4 worm cellular contexts compared by ENCODE assay signal in the genomic region with DNA sequence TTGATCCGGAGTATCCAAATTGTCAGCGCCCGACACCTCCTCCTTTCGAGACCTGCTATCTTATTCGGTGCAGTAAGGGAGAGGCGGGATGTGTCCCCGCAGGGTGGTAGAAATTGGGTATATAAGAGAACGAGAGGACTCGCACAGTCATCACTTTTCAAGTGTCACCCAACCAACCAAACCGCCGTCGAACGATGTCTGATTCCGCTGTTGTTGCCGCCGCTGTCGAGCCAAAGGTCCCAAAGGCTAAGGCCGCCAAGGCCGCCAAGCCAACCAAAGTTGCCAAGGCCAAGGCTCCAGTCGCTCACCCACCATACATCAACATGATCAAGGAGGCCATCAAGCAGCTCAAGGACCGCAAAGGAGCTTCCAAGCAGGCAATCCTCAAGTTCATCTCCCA.
TF ChIP-seq lines count a peak whose summit lies in the region.

A gene (plus strand): TSS at position 150 of the 400 bp plus-strand sequence.

TF ChIP-seq in whole organism, L2 larva, 48 proteins besides CTCF, POLR2A, EP300 and RAD21 (continues in another document):
- TF ChIP-seq nhr-12 (tag; optimal IDR thresholded peaks at IDR 0.05; lab: Kevin White, UChicago) (no peak), crh-2 (tag; optimal IDR thresholded peaks at IDR 0.05; lab: Kevin White, UChicago) (peak; percentile 75), nhr-77 (tag; optimal IDR thresholded peaks at IDR 0.05; lab: Kevin White, UChicago) (no peak), F13H6.1 (tag; optimal IDR thresholded peaks at IDR 0.05; lab: Kevin White, UChicago) (peak; percentile 58), ZK546.5 (tag; optimal IDR thresholded peaks at IDR 0.05; lab: Kevin White, UChicago) (no peak), mdl-1 (tag; optimal IDR thresholded peaks at IDR 0.05; lab: Kevin White, UChicago) (peak in 1 of 2 experiments; percentile 32), mbf-1 (tag; optimal IDR thresholded peaks at IDR 0.05; lab: Kevin White, UChicago) (no peak), ztf-4 (tag; optimal IDR thresholded peaks at IDR 0.05; lab: Kevin White, UChicago) (peak; percentile 11), blmp-1 (tag; optimal IDR thresholded peaks at IDR 0.05; lab: Kevin White, UChicago; ENCODE audit: insufficient read depth) (no peak), egl-27 (tag; optimal IDR thresholded peaks at IDR 0.05; lab: Kevin White, UChicago) (peak; percentile 28), nhr-11 (tag; optimal IDR thresholded peaks at IDR 0.05; lab: Kevin White, UChicago) (no peak), C34F6.9 (tag; optimal IDR thresholded peaks at IDR 0.05; lab: Kevin White, UChicago) (peak; percentile 63), peb-1 (tag; optimal IDR thresholded peaks at IDR 0.05; lab: Kevin White, UChicago) (no peak), nhr-21 (tag; optimal IDR thresholded peaks at IDR 0.05; lab: Kevin White, UChicago) (peak; percentile 53), sma-9 (GFP tag; optimal IDR thresholded peaks at IDR 0.05; lab: Kevin White, UChicago) (peak; percentile 87), sma-9 (tag; optimal IDR thresholded peaks at IDR 0.05; lab: Kevin White, UChicago) (no peak), nhr-23 (tag; optimal IDR thresholded peaks at IDR 0.05; lab: Kevin White, UChicago) (no peak), elt-1 (tag; optimal IDR thresholded peaks at IDR 0.05; lab: Kevin White, UChicago) (no peak), mab-5 (tag; optimal IDR thresholded peaks at IDR 0.05; lab: Kevin White, UChicago) (peak; percentile 50), unc-62 (GFP tag; optimal IDR thresholded peaks at IDR 0.05; lab: Kevin White, UChicago) (no peak), R02D3.7 (tag; optimal IDR thresholded peaks at IDR 0.05; lab: Kevin White, UChicago) (no peak), lin-39 (tag; optimal IDR thresholded peaks at IDR 0.05; lab: Kevin White, UChicago) (no peak)

TF ChIP-seq in whole organism, L4 larva, 104 proteins besides CTCF, POLR2A, EP300 and RAD21 (continues in another document):
- TF ChIP-seq daf-12 (tag; optimal IDR thresholded peaks at IDR 0.05; lab: Kevin White, UChicago): no peak
- peak; percentile 63 for TF ChIP-seq nhr-77 (tag; optimal IDR thresholded peaks at IDR 0.05; lab: Kevin White, UChicago)
- TF ChIP-seq nhr-6 (tag; optimal IDR thresholded peaks at IDR 0.05; lab: Kevin White, UChicago): peak; percentile 85
- TF ChIP-seq mxl-3 (GFP tag; optimal IDR thresholded peaks at IDR 0.05; lab: Kevin White, UChicago): peak; percentile 56
- peak; percentile 45 for TF ChIP-seq dpl-1 (GFP tag; optimal IDR thresholded peaks at IDR 0.05; lab: Kevin White, UChicago)
- TF ChIP-seq mxl-2 (GFP tag; conservative IDR thresholded peaks at IDR 0.05; lab: Robert Waterston, UW): 0 out of 2 replicates have a peak, but pooled peaks have one; percentile 40
- no peak for TF ChIP-seq set-16 (GFP tag; IDR thresholded peaks at IDR 0.05; lab: Robert Waterston, UW)
- TF ChIP-seq nhr-42 (GFP tag; IDR thresholded peaks at IDR 0.05; lab: Robert Waterston, UW): peak; percentile 59; the same call in 1 of the 2 replicates
- TF ChIP-seq php-3 (GFP tag; IDR thresholded peaks at IDR 0.05; lab: Robert Waterston, UW): peak; percentile 65
- no peak for TF ChIP-seq ces-1 (GFP tag; optimal IDR thresholded peaks at IDR 0.05; lab: Kevin White, UChicago)
- peak; percentile 56; the same call in 1 of the 2 replicates for TF ChIP-seq egl-43 (GFP tag; IDR thresholded peaks at IDR 0.05; lab: Robert Waterston, UW)
- TF ChIP-seq aha-1 (tag; lab: Kevin White, UChicago): peak; percentile 99
- TF ChIP-seq D1046.2 (GFP tag; IDR thresholded peaks at IDR 0.05; lab: Robert Waterston, UW): 0 out of 2 replicates have a peak, but pooled peaks have one; percentile 53
- TF ChIP-seq ceh-20 (GFP tag; IDR thresholded peaks at IDR 0.05; lab: Robert Waterston, UW): no peak; the same call in none of the 2 replicates
- TF ChIP-seq F44E2.7 (GFP tag; IDR thresholded peaks at IDR 0.05; lab: Robert Waterston, UW): no peak
- peak; percentile 66; the same call in 1 of the 2 replicates for TF ChIP-seq dmd-9 (GFP tag; IDR thresholded peaks at IDR 0.05; lab: Robert Waterston, UW)
- peak in 1 of 2 experiments; percentile 32 for TF ChIP-seq mdl-1 (tag; optimal IDR thresholded peaks at IDR 0.05; lab: Kevin White, UChicago)
- TF ChIP-seq hmg-1.1 (GFP tag; IDR thresholded peaks at IDR 0.05; lab: Robert Waterston, UW): peak; percentile 79
- no peak for TF ChIP-seq skn-1 (tag; optimal IDR thresholded peaks at IDR 0.05; lab: Kevin White, UChicago)
- peak; percentile 54 for TF ChIP-seq T26A8.4 (GFP tag; IDR thresholded peaks at IDR 0.05; lab: Robert Waterston, UW)
- 0 out of 2 replicates have a peak, but pooled peaks have one; percentile 34 for TF ChIP-seq madf-9 (GFP tag; conservative IDR thresholded peaks at IDR 0.05; lab: Robert Waterston, UW)

TF ChIP-seq in whole organism, late embryonic, 69 proteins besides CTCF, POLR2A, EP300 and RAD21:
- TF ChIP-seq ceh-45 (GFP tag; IDR thresholded peaks at IDR 0.05; lab: Robert Waterston, UW) (0 out of 2 replicates have a peak, but pooled peaks have one; percentile 48), sdc-2 (tag; optimal IDR thresholded peaks at IDR 0.05; lab: Kevin White, UChicago) (peak; percentile 40), nhr-11 (tag; optimal IDR thresholded peaks at IDR 0.05; lab: Kevin White, UChicago) (no peak), unc-42 (tag; optimal IDR thresholded peaks at IDR 0.05; lab: Kevin White, UChicago) (peak; percentile 20), pat-9 (tag; optimal IDR thresholded peaks at IDR 0.05; lab: Kevin White, UChicago) (no peak), ceh-31 (tag; optimal IDR thresholded peaks at IDR 0.05; lab: Kevin White, UChicago) (peak; percentile 45), dve-1 (tag; optimal IDR thresholded peaks at IDR 0.05; lab: Kevin White, UChicago) (peak; percentile 54), ama-1 (optimal IDR thresholded peaks at IDR 0.05; lab: Kevin White, UChicago) (peak; percentile 67), ceh-19 (GFP tag; optimal IDR thresholded peaks at IDR 0.05; lab: Kevin White, UChicago) (peak; percentile 13), pros-1 (tag; optimal IDR thresholded peaks at IDR 0.05; lab: Kevin White, UChicago) (peak; percentile 6), nfya-1 (tag; optimal IDR thresholded peaks at IDR 0.05; lab: Kevin White, UChicago) (peak; percentile 73), ceh-34 (tag; optimal IDR thresholded peaks at IDR 0.05; lab: Kevin White, UChicago) (peak; percentile 53), tbx-2 (tag; optimal IDR thresholded peaks at IDR 0.05; lab: Kevin White, UChicago) (peak; percentile 43), eyg-1 (tag; optimal IDR thresholded peaks at IDR 0.05; lab: Kevin White, UChicago) (no peak), elt-2 (tag; optimal IDR thresholded peaks at IDR 0.05; lab: Kevin White, UChicago) (peak; percentile 28), ref-2 (tag; optimal IDR thresholded peaks at IDR 0.05; lab: Kevin White, UChicago) (peak; percentile 73), ceh-18 (tag; optimal IDR thresholded peaks at IDR 0.05; lab: Kevin White, UChicago) (peak; percentile 63), rnt-1 (tag; optimal IDR thresholded peaks at IDR 0.05; lab: Kevin White, UChicago) (peak; percentile 15), pha-4 (tag; optimal IDR thresholded peaks at IDR 0.05; lab: Kevin White, UChicago) (no peak), madf-2 (tag; optimal IDR thresholded peaks at IDR 0.05; lab: Kevin White, UChicago) (no peak), unc-55 (GFP tag; optimal IDR thresholded peaks at IDR 0.05; lab: Kevin White, UChicago) (peak; percentile 75)

TF ChIP-seq in whole organism, mixed stage, embryonic, 35 proteins besides CTCF, POLR2A, EP300 and RAD21 (continues in another document):
- peak; percentile 59 for TF ChIP-seq cnd-1 (tag; optimal IDR thresholded peaks at IDR 0.05; lab: Kevin White, UChicago)
- no peak for TF ChIP-seq ham-2 (GFP tag; optimal IDR thresholded peaks at IDR 0.05; lab: Kevin White, UChicago)
- no peak for TF ChIP-seq nhr-28 (tag; optimal IDR thresholded peaks at IDR 0.05; lab: Kevin White, UChicago)
- TF ChIP-seq mep-1 (tag; optimal IDR thresholded peaks at IDR 0.05; lab: Kevin White, UChicago): peak; percentile 87
- TF ChIP-seq lsy-2 (tag; optimal IDR thresholded peaks at IDR 0.05; lab: Kevin White, UChicago): peak; percentile 44
- TF ChIP-seq nhr-12 (tag; optimal IDR thresholded peaks at IDR 0.05; lab: Kevin White, UChicago): no peak
- TF ChIP-seq hlh-1 (tag; optimal IDR thresholded peaks at IDR 0.05; lab: Kevin White, UChicago): peak; percentile 35
- peak; percentile 25 for TF ChIP-seq drap-1 (GFP tag; optimal IDR thresholded peaks at IDR 0.05; lab: Kevin White, UChicago)
- no peak for TF ChIP-seq blmp-1 (tag; optimal IDR thresholded peaks at IDR 0.05; lab: Kevin White, UChicago)
- TF ChIP-seq mls-2 (tag; optimal IDR thresholded peaks at IDR 0.05; lab: Kevin White, UChicago): peak; percentile 47
- TF ChIP-seq nhr-76 (tag; optimal IDR thresholded peaks at IDR 0.05; lab: Kevin White, UChicago): no peak
- peak; percentile 26 for TF ChIP-seq unc-120 (tag; optimal IDR thresholded peaks at IDR 0.05; lab: Kevin White, UChicago; ENCODE audit: poor library complexity, severe bottlenecking)
- no peak for TF ChIP-seq sem-2 (GFP tag; optimal IDR thresholded peaks at IDR 0.05; lab: Kevin White, UChicago)
- TF ChIP-seq lin-32 (GFP tag; optimal IDR thresholded peaks at IDR 0.05; lab: Kevin White, UChicago): peak; percentile 5
- TF ChIP-seq ceh-83 (GFP tag; optimal IDR thresholded peaks at IDR 0.05; lab: Kevin White, UChicago): peak; percentile 51
- TF ChIP-seq unc-39 (tag; optimal IDR thresholded peaks at IDR 0.05; lab: Kevin White, UChicago): no peak
- no peak for TF ChIP-seq elt-1 (tag; optimal IDR thresholded peaks at IDR 0.05; lab: Kevin White, UChicago; ENCODE audit: borderline replicate concordance, insufficient read depth)
- TF ChIP-seq nhr-237 (tag; optimal IDR thresholded peaks at IDR 0.05; lab: Kevin White, UChicago): no peak
- peak; percentile 6 for TF ChIP-seq zip-8 (tag; optimal IDR thresholded peaks at IDR 0.05; lab: Kevin White, UChicago)
- no peak for TF ChIP-seq ceh-43 (GFP tag; optimal IDR thresholded peaks at IDR 0.05; lab: Kevin White, UChicago)
- TF ChIP-seq pha-4 (tag; optimal IDR thresholded peaks at IDR 0.05; lab: Kevin White, UChicago): peak; percentile 66
- TF ChIP-seq M03D4.4 (tag; optimal IDR thresholded peaks at IDR 0.05; lab: Kevin White, UChicago): peak; percentile 36
- TF ChIP-seq ceh-39 (tag; optimal IDR thresholded peaks at IDR 0.05; lab: Kevin White, UChicago): peak; percentile 61
- TF ChIP-seq ztf-11 (tag; optimal IDR thresholded peaks at IDR 0.05; lab: Kevin White, UChicago): peak; percentile 64
- TF ChIP-seq bed-3 (GFP tag; optimal IDR thresholded peaks at IDR 0.05; lab: Kevin White, UChicago): no peak
- peak; percentile 29 for TF ChIP-seq unc-62 (GFP tag; optimal IDR thresholded peaks at IDR 0.05; lab: Kevin White, UChicago)
- no peak for TF ChIP-seq elt-3 (tag; optimal IDR thresholded peaks at IDR 0.05; lab: Kevin White, UChicago)
- no peak for TF ChIP-seq tbx-8 (GFP tag; optimal IDR thresholded peaks at IDR 0.05; lab: Kevin White, UChicago)
- TF ChIP-seq flh-1 (GFP tag; optimal IDR thresholded peaks at IDR 0.05; lab: Kevin White, UChicago): no peak
- peak; percentile 37 for TF ChIP-seq ces-1 (GFP tag; optimal IDR thresholded peaks at IDR 0.05; lab: Kevin White, UChicago)
- TF ChIP-seq sptf-1 (tag; optimal IDR thresholded peaks at IDR 0.05; lab: Kevin White, UChicago): peak; percentile 38
